Worm (Caenorhabditis elegans): ENCODE measurements around the gene F41C6.4.

Gene F41C6.4

ce11 chrX:6901078-6901477 is 26.5 kb upstream of the F41C6.4 start, which contains the start of gene pes-23:
Gene pes-23, plus strand, starts transcription at chrX:6901378.
- no peak for TF ChIP-seq tbx-37 (GFP tag; conservative IDR thresholded peaks at IDR 0.05)
- TF ChIP-seq ama-1 (optimal IDR thresholded peaks at IDR 0.05) = no peak

ce11 chrX:6899848-6900247 is 25.2 kb upstream of the F41C6.4 start, which contains the start of gene F14B8.4:
Gene F14B8.4, minus strand, starts transcription at chrX:6899948.
- TF ChIP-seq aly-1 (tag; optimal IDR thresholded peaks at IDR 0.05) (no peak), ceh-36 (tag; optimal IDR thresholded peaks at IDR 0.05) (no peak), scrt-1 (GFP tag; IDR thresholded peaks at IDR 0.05) (no peak), tbx-37 (GFP tag; conservative IDR thresholded peaks at IDR 0.05) (no peak), ets-7 (tag; optimal IDR thresholded peaks at IDR 0.05) (no peak), F13C5.2 (tag; optimal IDR thresholded peaks at IDR 0.05) (no peak), ceh-13 (GFP tag; optimal IDR thresholded peaks at IDR 0.05) (no peak), tbx-11 (GFP tag; IDR thresholded peaks at IDR 0.05) (no peak), ama-1 (optimal IDR thresholded peaks at IDR 0.05) (no peak), hmbx-1 (tag; optimal IDR thresholded peaks at IDR 0.05) (no peak), tra-4 (tag; optimal IDR thresholded peaks at IDR 0.05) (no peak), pes-1 (GFP tag; IDR thresholded peaks at IDR 0.05) (no peak), sea-1 (GFP tag; conservative IDR thresholded peaks at IDR 0.05) (no peak), B0310.2 (tag; optimal IDR thresholded peaks at IDR 0.05) (no peak)

DNA sequence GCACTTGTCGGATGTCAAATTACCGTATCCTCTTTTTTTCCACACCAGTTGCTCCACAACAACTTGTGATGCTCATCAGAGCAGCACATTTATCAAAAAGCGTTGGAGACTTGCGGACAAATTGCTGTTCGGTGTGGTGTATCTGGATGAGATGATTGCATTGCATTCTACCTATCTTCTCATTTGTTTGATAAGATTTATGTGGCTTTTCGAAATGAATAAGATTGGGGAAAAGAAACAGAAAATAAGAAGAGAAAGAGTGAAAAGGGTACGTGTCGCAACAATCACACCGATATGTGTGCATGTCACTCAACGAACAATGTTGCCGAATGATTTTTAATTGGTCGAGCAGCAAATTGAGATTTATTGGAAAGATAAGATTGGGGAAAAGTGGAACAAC is 19.5 kb upstream of the F41C6.4 start:
- no peak for TF ChIP-seq hmbx-1 (tag; optimal IDR thresholded peaks at IDR 0.05)
- TF ChIP-seq hmg-4 (GFP tag; optimal IDR thresholded peaks at IDR 0.05) = no peak
- TF ChIP-seq tbx-11 (GFP tag; IDR thresholded peaks at IDR 0.05) = no peak
- TF ChIP-seq pes-1 (GFP tag; IDR thresholded peaks at IDR 0.05) = no peak

DNA sequence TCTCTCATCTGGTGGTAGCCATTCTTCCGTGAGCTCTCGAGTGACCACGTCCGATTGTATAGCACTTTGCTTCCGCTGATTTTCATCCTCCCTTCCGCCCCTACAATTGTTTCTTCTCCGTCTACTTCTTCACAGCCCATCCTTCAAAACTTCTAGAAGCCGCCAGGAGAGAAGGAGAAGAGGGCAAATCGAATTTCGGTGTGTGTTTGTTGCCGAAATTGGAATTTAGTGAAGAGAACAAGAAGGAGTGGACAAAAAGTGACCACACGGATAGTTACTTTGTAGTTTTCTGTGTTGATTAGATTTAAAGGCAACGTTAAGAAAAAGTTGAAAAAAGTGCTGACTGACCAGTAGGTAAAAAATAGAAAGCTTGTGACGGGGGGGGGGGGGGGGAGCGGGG is 18.5 kb upstream of the F41C6.4 start:
- TF ChIP-seq hmg-4 (GFP tag; optimal IDR thresholded peaks at IDR 0.05) (no peak), flt-1 (GFP tag; IDR thresholded peaks at IDR 0.05) (no peak), tbx-37 (GFP tag; conservative IDR thresholded peaks at IDR 0.05) (no peak), ceh-13 (GFP tag; optimal IDR thresholded peaks at IDR 0.05) (no peak), tra-4 (tag; optimal IDR thresholded peaks at IDR 0.05) (no peak), tbx-11 (GFP tag; IDR thresholded peaks at IDR 0.05) (no peak), F13C5.2 (tag; optimal IDR thresholded peaks at IDR 0.05) (no peak), ceh-36 (tag; optimal IDR thresholded peaks at IDR 0.05) (no peak), aly-1 (tag; optimal IDR thresholded peaks at IDR 0.05) (no peak), B0310.2 (tag; optimal IDR thresholded peaks at IDR 0.05) (no peak), ama-1 (optimal IDR thresholded peaks at IDR 0.05) (no peak), sea-1 (GFP tag; conservative IDR thresholded peaks at IDR 0.05) (no peak), pes-1 (GFP tag; IDR thresholded peaks at IDR 0.05) (no peak), scrt-1 (GFP tag; IDR thresholded peaks at IDR 0.05) (no peak), hmbx-1 (tag; optimal IDR thresholded peaks at IDR 0.05) (no peak), hnd-1 (tag; optimal IDR thresholded peaks at IDR 0.05) (no peak), ets-7 (tag; optimal IDR thresholded peaks at IDR 0.05) (no peak)

- TF ChIP-seq ama-1 (optimal IDR thresholded peaks at IDR 0.05) = no peak
- TF ChIP-seq pes-1 (GFP tag; IDR thresholded peaks at IDR 0.05) = no peak
- TF ChIP-seq hnd-1 (tag; optimal IDR thresholded peaks at IDR 0.05) = no peak
- no peak for TF ChIP-seq F13C5.2 (tag; optimal IDR thresholded peaks at IDR 0.05)
- TF ChIP-seq B0310.2 (tag; optimal IDR thresholded peaks at IDR 0.05) = no peak
- no peak for TF ChIP-seq scrt-1 (GFP tag; IDR thresholded peaks at IDR 0.05)
- TF ChIP-seq ets-7 (tag; optimal IDR thresholded peaks at IDR 0.05) = no peak
- TF ChIP-seq tra-4 (tag; optimal IDR thresholded peaks at IDR 0.05) = no peak
- TF ChIP-seq ceh-13 (GFP tag; optimal IDR thresholded peaks at IDR 0.05) = no peak
- no peak for TF ChIP-seq ceh-36 (tag; optimal IDR thresholded peaks at IDR 0.05)
- TF ChIP-seq sea-1 (GFP tag; conservative IDR thresholded peaks at IDR 0.05) = no peak
These were observed 14.8 kb upstream of the F41C6.4 start, which contains the start of gene unc-6 for ce11 chrX:6889374-6889773. Gene unc-6, plus strand, starts transcription at chrX:6889674.

- TF ChIP-seq tbx-37 (GFP tag; conservative IDR thresholded peaks at IDR 0.05) = no peak
- no peak for TF ChIP-seq aly-1 (tag; optimal IDR thresholded peaks at IDR 0.05)
- TF ChIP-seq ceh-13 (GFP tag; optimal IDR thresholded peaks at IDR 0.05) = no peak
- TF ChIP-seq ets-7 (tag; optimal IDR thresholded peaks at IDR 0.05) = no peak
- TF ChIP-seq ama-1 (optimal IDR thresholded peaks at IDR 0.05) = no peak
- TF ChIP-seq F13C5.2 (tag; optimal IDR thresholded peaks at IDR 0.05) = no peak
- no peak for TF ChIP-seq tra-4 (tag; optimal IDR thresholded peaks at IDR 0.05)
- no peak for TF ChIP-seq scrt-1 (GFP tag; IDR thresholded peaks at IDR 0.05)
- no peak for TF ChIP-seq B0310.2 (tag; optimal IDR thresholded peaks at IDR 0.05)
- no peak for TF ChIP-seq pes-1 (GFP tag; IDR thresholded peaks at IDR 0.05)
These were observed 13.6 kb upstream of the F41C6.4 start for ce11 chrX:6888208-6888607.

ce11 chrX:6885227-6885853 is 10.7 kb upstream of the F41C6.4 start, which contains the start of gene F41C6.7:
Gene F41C6.7, minus strand, starts transcription at chrX:6885277.
- TF ChIP-seq ets-7 (tag; optimal IDR thresholded peaks at IDR 0.05) = no peak

- TF ChIP-seq hmg-4 (GFP tag; optimal IDR thresholded peaks at IDR 0.05) (no peak), scrt-1 (GFP tag; IDR thresholded peaks at IDR 0.05) (no peak), ama-1 (optimal IDR thresholded peaks at IDR 0.05) (no peak), ceh-13 (GFP tag; optimal IDR thresholded peaks at IDR 0.05) (no peak), aly-1 (tag; optimal IDR thresholded peaks at IDR 0.05) (no peak), ceh-36 (tag; optimal IDR thresholded peaks at IDR 0.05) (no peak), hnd-1 (tag; optimal IDR thresholded peaks at IDR 0.05) (no peak), sea-1 (GFP tag; conservative IDR thresholded peaks at IDR 0.05) (no peak), B0310.2 (tag; optimal IDR thresholded peaks at IDR 0.05) (no peak)
These were observed 9.8 kb upstream of the F41C6.4 start for ce11 chrX:6884439-6884838.
